Worm (Caenorhabditis elegans): Measurements from ENCODE around the gene ZK673.6.

ce11 chrII:10456979-10457378 lies 7.2 kb downstream of the ZK673.6 start, which contains the start of gene ZK673.11:
- TF ChIP-seq elt-3 (tag; optimal IDR thresholded peaks at IDR 0.05) (no peak), pha-4 (tag; optimal IDR thresholded peaks at IDR 0.05) (no peak)
